Fruit fly (Drosophila melanogaster) whole organism, pupa: Measurements from ENCODE around the gene CG13653.

ENCODE experiments used
- CG10348 ChIP-seq: fragments of 200-800 bp; sonication (Bioruptor generic); IDR thresholded peaks from 2 replicates; pipeline ENCODE4 v1.3.6; 2022; ENCODE audit warnings: missing biosample characterization, missing genetic modification characterization
- CG12605 ChIP-seq: fragments of 200-800 bp; sonication (Bioruptor generic); IDR thresholded peaks from 2 replicates; pipeline ENCODE4 v1.3.6; 2022; ENCODE audit warnings: missing biosample characterization, missing genetic modification characterization
- CG13204 ChIP-seq: fragments of 200-800 bp; sonication (Bioruptor generic); optimal IDR thresholded peaks from 2 replicates; lab custom pipeline; 2018; ENCODE audit warnings: missing biosample characterization, mild to moderate bottlenecking, missing genetic modification characterization, moderate library complexity
- CG14655 ChIP-seq: fragments of 200-800 bp; sonication (Bioruptor generic); optimal IDR thresholded peaks from 3 replicates; lab custom pipeline; 2017; ENCODE audit warnings: mild to moderate bottlenecking, missing biosample characterization, missing genetic modification reagents, missing genetic modification characterization
- CG15710 ChIP-seq: fragments of 200-800 bp; sonication (Bioruptor generic); optimal IDR thresholded peaks from 2 replicates; lab custom pipeline; 2018; ENCODE audit warnings: missing biosample characterization, mild to moderate bottlenecking, missing genetic modification characterization, moderate library complexity
- CG17806 ChIP-seq: fragments of 200-800 bp; sonication (Bioruptor generic); optimal IDR thresholded peaks from 2 replicates; lab custom pipeline; 2018; ENCODE audit warnings: missing biosample characterization, mild to moderate bottlenecking, missing genetic modification characterization, moderate library complexity
- CG32121 ChIP-seq: fragments of 200-800 bp; sonication (Bioruptor generic); IDR thresholded peaks from 2 replicates; pipeline ENCODE4 v1.3.6; 2022; ENCODE audit warnings: missing biosample characterization, missing genetic modification characterization
- CG34367 ChIP-seq: fragments of 200-800 bp; sonication (Bioruptor generic); optimal IDR thresholded peaks from 2 replicates; lab custom pipeline; 2018; ENCODE audit warnings: missing biosample characterization, mild to moderate bottlenecking, missing genetic modification characterization
- CG4496 ChIP-seq: fragments of 200-800 bp; sonication (Bioruptor generic); IDR thresholded peaks from 3 replicates; pipeline ENCODE4 v1.3.6; 2022; ENCODE audit warnings: missing biosample characterization, missing genetic modification characterization
- CG8159 ChIP-seq: fragments of 200-800 bp; sonication (Bioruptor generic); optimal IDR thresholded peaks from 3 replicates; lab custom pipeline; 2018; ENCODE audit warnings: missing biosample characterization, mild to moderate bottlenecking, missing genetic modification characterization, moderate library complexity
- CG8301 ChIP-seq: fragments of 200-800 bp; sonication (Bioruptor generic); optimal IDR thresholded peaks from 2 replicates; lab custom pipeline; 2018; ENCODE audit warnings: missing biosample characterization, mild to moderate bottlenecking, missing genetic modification characterization
- CG9948 ChIP-seq: fragments of 200-800 bp; sonication (Bioruptor generic); optimal IDR thresholded peaks from 2 replicates; lab custom pipeline; 2018; ENCODE audit warnings: missing biosample characterization, mild to moderate bottlenecking, missing genetic modification characterization, moderate library complexity
- D1 ChIP-seq: fragments of 200-800 bp; sonication (Bioruptor generic); optimal IDR thresholded peaks from 2 replicates; lab custom pipeline; 2018; ENCODE audit warnings: missing biosample characterization, mild to moderate bottlenecking, missing genetic modification characterization, moderate library complexity
- EcR ChIP-seq: fragments of 200-800 bp; sonication (Bioruptor generic); optimal IDR thresholded peaks from 3 replicates; lab custom pipeline; 2019; ENCODE audit warnings: missing biosample characterization, missing genetic modification characterization, mild to moderate bottlenecking, moderate library complexity, missing genetic modification reagents
- Ets98B ChIP-seq: fragments of 200-800 bp; sonication (Bioruptor generic); IDR thresholded peaks from 2 replicates; pipeline ENCODE4 v1.3.6; 2022; ENCODE audit warnings: missing biosample characterization, missing genetic modification characterization
- Pif1A ChIP-seq: fragments of 200-800 bp; sonication (Bioruptor generic); optimal IDR thresholded peaks from 3 replicates; lab custom pipeline; 2016; ENCODE audit warnings: missing biosample characterization, missing genetic modification characterization
- Pif1B ChIP-seq: fragments of 200-800 bp; sonication (Bioruptor generic); optimal IDR thresholded peaks from 3 replicates; lab custom pipeline; 2016; ENCODE audit warnings: missing biosample characterization, missing genetic modification characterization
- Snoo ChIP-seq: fragments of 200-800 bp; sonication (Bioruptor generic); optimal IDR thresholded peaks from 3 replicates; lab custom pipeline; 2017; ENCODE audit warnings: missing biosample characterization, mild to moderate bottlenecking, missing genetic modification characterization, inconsistent platforms
- fd96Ca ChIP-seq: fragments of 200-800 bp; sonication (Bioruptor generic); IDR thresholded peaks from 3 replicates; pipeline ENCODE4 v1.3.6; 2022; ENCODE audit warnings: missing biosample characterization, missing genetic modification characterization
- gl ChIP-seq: fragments of 200-800 bp; sonication (Bioruptor generic); optimal IDR thresholded peaks from 2 replicates; lab custom pipeline; 2018; ENCODE audit warnings: missing biosample characterization, mild to moderate bottlenecking, missing genetic modification characterization
- rn ChIP-seq: fragments of 200-800 bp; sonication (Bioruptor generic); IDR thresholded peaks from 2 replicates; pipeline ENCODE4 v1.3.6; 2022; ENCODE audit warnings: missing biosample characterization, missing genetic modification characterization

The CG13653 gene

DNA sequence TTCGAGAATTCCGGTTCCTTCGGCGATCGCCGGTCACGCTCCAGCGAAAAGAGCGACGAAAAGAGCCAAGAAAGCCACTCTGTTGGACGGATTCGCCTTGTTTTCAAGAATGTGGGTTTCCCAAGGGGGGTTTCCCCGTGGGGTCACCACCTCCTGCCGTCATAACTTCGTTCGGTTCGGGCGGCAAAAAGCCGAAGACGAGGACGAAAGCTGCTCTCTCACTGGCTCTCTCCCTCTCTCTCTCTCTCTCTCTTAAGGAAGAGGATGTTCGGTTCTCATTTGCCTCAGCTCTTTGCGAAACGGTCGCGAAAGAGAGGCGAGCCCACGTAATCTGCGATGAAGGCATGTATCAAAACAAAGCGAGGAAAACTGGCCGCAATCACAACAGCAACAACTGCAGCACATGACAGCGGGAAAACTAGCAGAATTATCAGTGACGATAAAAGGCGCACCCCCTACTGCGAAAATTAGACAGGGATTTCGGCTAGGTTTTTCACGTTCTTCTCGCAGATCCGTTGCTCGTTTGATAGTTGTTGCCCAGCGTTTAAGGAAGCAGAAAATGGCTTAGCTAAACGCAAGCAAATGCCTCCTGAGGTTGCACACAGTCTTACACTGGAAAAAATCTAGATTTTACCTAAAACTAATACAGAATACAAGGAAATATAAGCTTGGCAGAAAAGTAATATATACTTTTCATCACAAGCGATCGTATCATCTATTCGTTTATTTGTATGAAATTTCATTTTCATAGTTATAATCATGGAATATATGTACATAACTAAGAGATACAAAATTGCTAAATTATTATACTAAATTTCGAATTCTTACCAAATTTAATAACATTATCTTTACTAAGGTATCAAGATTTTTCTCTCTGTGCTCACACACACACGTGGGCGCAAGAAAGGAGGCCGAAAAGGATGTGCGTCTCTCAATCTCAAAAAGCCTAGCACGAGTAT lies 11.6 kb upstream of the CG13653 start, which contains the start of gene dan:
dan (plus strand) TSS at position 900 of the 959 bp plus-strand sequence.
- TF ChIP-seq CG10348 (GFP tag; lab: Robert Waterston, UW) (no peak), CG13204 (peak; percentile 53), Pif1B (no peak), CG4496 (no peak), CG9948 (tag; lab: Kevin White, UChicago) (peak; percentile 61), CG8301 (tag; lab: Kevin White, UChicago) (no peak), CG17806 (tag; lab: Kevin White, UChicago) (peak; percentile 51), CG14655 (GFP tag; lab: Kevin White, UChicago) (peak; percentile 16), rn (no peak), EcR (peak; percentile 38), CG15710 (tag; lab: Kevin White, UChicago) (peak; percentile 68), CG12605 (GFP tag; lab: Robert Waterston, UW) (peak; percentile 24; the same call in 1 of the 2 replicates), CG32121 (GFP tag; lab: Robert Waterston, UW) (no peak), CG34367 (peak; percentile 39), fd96Ca (0 out of 3 replicates have a peak, but pooled peaks have one; percentile 17), CG8159 (tag; lab: Kevin White, UChicago) (peak; percentile 71)

DNA sequence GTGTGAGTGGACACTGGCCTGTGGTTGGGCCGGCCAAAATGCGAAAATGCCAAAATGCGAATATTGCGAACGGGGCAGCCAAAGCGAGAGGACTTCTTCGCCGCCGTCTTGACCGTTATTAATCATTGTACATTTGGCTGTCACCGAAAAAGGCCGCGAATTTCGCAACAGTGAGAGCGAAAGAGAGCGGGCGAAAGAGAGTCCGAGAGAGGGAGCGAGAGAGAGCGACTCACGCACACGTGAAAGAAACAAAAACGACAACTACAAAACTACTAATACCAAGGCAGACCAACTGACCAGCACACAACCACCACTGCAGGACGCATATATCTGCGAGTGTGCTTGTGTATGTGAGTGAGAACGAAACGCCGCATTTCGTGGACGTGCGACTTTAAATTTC lies 10.8 kb upstream of the CG13653 start:
- TF ChIP-seq fd96Ca (no peak), CG4496 (0 out of 3 replicates have a peak, but pooled peaks have one; percentile 33), CG13204 (peak; percentile 47)

DNA sequence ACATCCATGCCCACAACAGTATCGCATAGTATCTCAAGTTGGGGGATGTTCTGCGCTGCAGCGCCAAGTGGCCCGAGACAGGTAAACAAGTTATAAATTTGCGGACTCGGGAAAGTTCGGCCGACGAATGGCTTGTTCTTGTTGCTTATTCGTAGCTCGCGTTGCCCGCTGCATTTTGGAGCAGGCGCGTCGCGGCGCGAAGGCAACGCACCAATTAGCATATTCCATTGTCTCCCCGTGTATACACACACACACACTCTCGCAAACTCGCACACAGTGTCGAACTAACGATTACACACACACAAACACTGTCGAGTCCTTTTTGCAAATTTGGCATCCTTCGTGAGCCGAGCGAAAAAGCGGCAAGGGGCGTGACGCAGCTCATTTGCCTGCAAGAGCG lies 6.3 kb upstream of the CG13653 start:
- no peak for TF ChIP-seq CG17806 (tag; lab: Kevin White, UChicago)
- no peak for TF ChIP-seq fd96Ca
- no peak for TF ChIP-seq Ets98B (GFP tag; lab: Robert Waterston, UW)
- no peak for TF ChIP-seq CG13204
- no peak for TF ChIP-seq CG8301 (tag; lab: Kevin White, UChicago)
- no peak for TF ChIP-seq Snoo (tag; lab: Kevin White, UChicago)
- no peak for TF ChIP-seq CG12605 (GFP tag; lab: Robert Waterston, UW)
- TF ChIP-seq CG4496: no peak
- no peak for TF ChIP-seq CG14655 (GFP tag; lab: Kevin White, UChicago)
- TF ChIP-seq, all 21 proteins: peak for 0

DNA sequence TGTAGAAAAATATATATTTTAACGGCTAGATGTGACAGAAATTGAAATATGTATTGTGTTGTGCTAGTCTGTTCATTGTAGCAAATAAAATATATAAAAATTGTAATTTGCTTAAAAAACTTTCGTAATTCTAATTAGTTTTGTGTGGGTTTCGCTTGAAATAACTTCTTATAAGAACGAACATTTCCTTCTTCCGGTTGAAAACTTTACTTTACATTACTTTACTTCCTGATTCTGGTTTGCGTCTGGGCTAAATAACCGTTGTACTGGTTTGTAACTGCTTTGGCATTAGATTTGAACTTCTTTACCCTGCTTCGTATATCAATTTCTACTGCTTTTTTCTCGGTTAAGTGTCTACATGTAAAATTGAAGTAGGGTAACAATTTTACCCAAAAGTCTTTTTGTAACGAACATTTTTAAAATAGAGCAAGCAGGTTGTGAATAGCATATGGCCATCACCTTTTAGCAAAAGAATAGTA lies 1.6 kb upstream of the CG13653 start, which contains the start of gene lobo:
lobo (minus strand) TSS at position 51 of the 479 bp plus-strand sequence.
- no peak for TF ChIP-seq CG12605 (GFP tag; lab: Robert Waterston, UW)
- no peak for TF ChIP-seq CG8301 (tag; lab: Kevin White, UChicago)
- TF ChIP-seq D1 (tag; lab: Kevin White, UChicago): peak; percentile 26
- peak; percentile 15; the same call in 1 of the 3 replicates for TF ChIP-seq CG4496

DNA sequence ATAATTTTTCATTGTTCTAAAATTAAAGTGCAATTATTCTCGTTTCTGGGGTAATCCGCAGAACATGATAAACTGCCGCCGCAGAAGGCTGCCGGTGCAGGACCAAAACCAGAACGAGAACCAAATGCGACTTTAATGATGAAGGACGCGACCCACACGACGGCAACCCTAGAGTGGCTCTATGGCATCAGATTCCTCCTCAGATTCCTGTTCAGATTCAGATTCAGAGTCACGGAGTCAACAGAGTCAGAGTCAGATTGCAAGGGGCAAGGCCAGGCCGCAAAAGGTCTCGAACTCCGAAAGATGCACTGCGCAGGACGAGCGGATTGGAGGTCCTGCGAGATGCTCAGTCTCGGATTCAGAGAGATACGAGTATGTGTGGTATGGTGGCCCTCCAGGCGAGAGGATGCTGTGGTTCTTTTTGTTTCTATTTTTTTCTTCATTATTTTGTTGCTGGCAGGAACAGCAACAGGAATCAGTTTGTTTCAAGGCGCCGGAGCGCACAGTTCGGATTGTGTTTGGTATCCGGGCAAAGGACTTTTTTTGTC lies 4.1 kb downstream of the CG13653 start, which contains the start of gene CG13654:
CG13654 (plus strand) TSS at position 498 of the 548 bp plus-strand sequence.
- TF ChIP-seq CG17806 (tag; lab: Kevin White, UChicago) (no peak), CG8159 (tag; lab: Kevin White, UChicago) (peak; percentile 39), Ets98B (GFP tag; lab: Robert Waterston, UW) (no peak), CG9948 (tag; lab: Kevin White, UChicago) (no peak), fd96Ca (no peak), EcR (no peak), rn (no peak), D1 (tag; lab: Kevin White, UChicago) (no peak)

DNA sequence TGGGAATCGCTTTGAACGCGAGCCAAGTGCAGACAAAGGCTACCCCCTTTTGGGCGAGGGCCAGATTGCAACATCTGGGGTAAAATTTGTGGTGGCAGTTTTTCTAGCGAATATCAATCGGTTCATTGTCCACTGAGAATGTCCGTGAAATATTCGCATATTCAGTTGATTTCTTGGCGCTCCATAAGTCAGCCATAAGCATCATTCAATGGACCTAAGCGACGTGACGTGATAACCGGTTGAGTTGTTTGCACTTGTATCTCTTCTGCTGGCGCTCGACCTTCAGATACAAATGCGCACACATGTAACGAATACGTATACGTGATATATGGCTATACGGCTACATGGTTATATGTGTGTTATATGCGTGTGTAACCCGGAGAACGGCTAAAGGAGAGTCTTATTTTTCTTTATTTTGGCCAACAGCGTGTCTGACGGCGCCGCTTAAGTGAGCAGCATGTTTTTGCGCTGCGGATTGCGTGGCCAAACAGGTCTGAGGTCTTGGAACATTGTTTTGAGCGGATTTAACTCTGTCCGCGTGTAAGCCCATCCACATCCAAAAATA lies 10.2 kb downstream of the CG13653 start:
- TF ChIP-seq CG9948 (tag; lab: Kevin White, UChicago): no peak
- no peak for TF ChIP-seq CG15710 (tag; lab: Kevin White, UChicago)
- TF ChIP-seq fd96Ca: peak; percentile 21; the same call in 1 of the 3 replicates
- no peak for TF ChIP-seq gl (tag; lab: Kevin White, UChicago)
- no peak for TF ChIP-seq CG10348 (GFP tag; lab: Robert Waterston, UW)
- TF ChIP-seq Pif1A (GFP tag; lab: Kevin White, UChicago): no peak
- no peak for TF ChIP-seq CG8301 (tag; lab: Kevin White, UChicago)
- TF ChIP-seq CG34367: no peak
- no peak for TF ChIP-seq D1 (tag; lab: Kevin White, UChicago)
- TF ChIP-seq rn: no peak
- TF ChIP-seq CG32121 (GFP tag; lab: Robert Waterston, UW): no peak
- 0 out of 3 replicates have a peak, but pooled peaks have one; percentile 15 for TF ChIP-seq CG4496
- no peak for TF ChIP-seq CG8159 (tag; lab: Kevin White, UChicago)
- no peak for TF ChIP-seq CG14655 (GFP tag; lab: Kevin White, UChicago)
- TF ChIP-seq CG17806 (tag; lab: Kevin White, UChicago): no peak
- no peak for TF ChIP-seq CG12605 (GFP tag; lab: Robert Waterston, UW)
- no peak for TF ChIP-seq Pif1B
- no peak for TF ChIP-seq Ets98B (GFP tag; lab: Robert Waterston, UW)
- peak; percentile 1 for TF ChIP-seq Snoo (tag; lab: Kevin White, UChicago)
- TF ChIP-seq CG13204: peak; percentile 68
- peak; percentile 95 for TF ChIP-seq EcR
